Worm (Caenorhabditis elegans): Measurements from ENCODE around the gene lin-46.

Gene lin-46

DNA sequence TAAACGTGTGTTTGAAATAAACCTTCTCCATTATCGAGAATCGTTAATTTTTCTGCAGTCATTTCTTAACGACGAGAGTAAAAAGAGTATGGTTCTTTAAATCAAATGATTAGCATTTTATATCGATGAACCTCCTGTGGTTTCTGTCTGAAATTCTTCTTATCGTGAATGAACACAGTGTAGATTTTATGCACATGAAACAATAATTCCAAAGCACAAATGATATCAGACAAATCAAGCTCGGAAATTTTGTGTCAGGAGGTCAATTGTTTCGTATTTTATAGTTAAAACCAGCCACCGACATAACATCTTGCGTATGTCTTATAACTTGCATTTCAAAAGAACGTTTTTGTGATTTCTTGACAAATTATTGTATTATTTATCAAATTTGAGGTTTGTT lies 31.6 kb upstream of the lin-46 start, which contains the start of gene T16G1.6:
TSS of gene T16G1.6 (minus strand) at position 77 of the 400 bp plus-strand sequence.
- TF ChIP-seq ztf-26 (tag; optimal IDR thresholded peaks at IDR 0.05): no peak
- peak; percentile 90 for TF ChIP-seq nhr-80 (tag; optimal IDR thresholded peaks at IDR 0.05)

DNA sequence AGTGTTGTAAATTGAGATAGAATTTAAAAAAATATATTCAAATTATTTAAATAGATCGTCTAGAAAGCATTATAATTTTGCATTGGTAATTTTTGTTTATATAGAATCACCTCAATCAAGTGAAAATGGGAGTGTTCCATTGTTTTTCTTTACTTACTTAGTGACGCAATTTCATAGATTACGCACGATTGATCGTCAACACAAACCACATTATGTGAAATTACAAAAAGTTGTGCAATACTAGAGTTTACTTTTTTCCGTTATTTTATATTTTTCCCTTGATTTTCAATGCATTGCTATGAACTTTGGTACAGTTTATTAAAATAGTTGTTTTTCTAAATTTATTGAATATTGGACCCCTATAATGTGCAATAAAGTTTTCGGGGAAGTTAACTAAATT lies 29.2 kb upstream of the lin-46 start, which contains the start of gene T16G1.5:
TSS of gene T16G1.5 (minus strand) at position 119 of the 400 bp plus-strand sequence.
- TF ChIP-seq him-1 (tag; optimal IDR thresholded peaks at IDR 0.05) (no peak), die-1 (tag; optimal IDR thresholded peaks at IDR 0.05) (no peak), hmg-1.2 (GFP tag; IDR thresholded peaks at IDR 0.05) (no peak), rec-8 (tag; optimal IDR thresholded peaks at IDR 0.05) (no peak), cebp-1 (GFP tag; IDR thresholded peaks at IDR 0.05) (no peak), cebp-1 (tag; optimal IDR thresholded peaks at IDR 0.05) (no peak), nhr-80 (tag; optimal IDR thresholded peaks at IDR 0.05) (peak; percentile 29)

DNA sequence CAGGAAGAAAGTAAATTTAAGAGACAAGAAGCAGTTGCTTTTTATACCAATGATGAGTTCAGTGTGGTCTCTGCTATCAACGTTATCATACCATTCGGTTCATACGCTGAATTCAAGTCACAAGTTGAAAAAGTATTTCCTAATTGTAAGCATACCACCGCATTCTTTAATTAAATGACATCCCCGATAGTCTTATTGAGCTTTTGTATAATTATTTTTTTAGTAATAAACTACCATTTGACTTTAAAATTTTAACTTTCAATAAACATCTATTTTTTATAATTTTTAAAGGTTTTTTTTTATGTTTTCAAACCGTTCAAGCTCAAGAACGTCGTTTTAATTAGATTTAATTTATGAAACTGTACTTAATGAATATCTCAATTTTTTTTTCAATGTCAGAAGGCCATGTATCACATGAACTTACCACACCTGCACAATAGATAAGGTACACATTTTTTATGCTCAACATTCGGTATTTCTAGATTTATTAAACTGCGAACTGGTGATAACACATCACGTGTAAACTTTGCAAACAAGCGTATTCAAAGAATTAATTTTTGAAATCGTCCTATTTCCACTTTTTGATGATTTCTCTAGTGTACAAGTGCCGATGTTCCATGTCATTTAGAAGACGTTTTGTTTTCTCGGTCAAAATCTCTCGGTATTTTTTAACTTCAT lies 26.7 kb upstream of the lin-46 start, which contains the start of gene T16G1.4:
TSS of gene T16G1.4 (minus strand) at position 51 of the 678 bp plus-strand sequence.
- no peak for TF ChIP-seq Y95B8A.8 (GFP tag; IDR thresholded peaks at IDR 0.05)
- peak; percentile 2 for TF ChIP-seq nhr-80 (tag; optimal IDR thresholded peaks at IDR 0.05)

DNA sequence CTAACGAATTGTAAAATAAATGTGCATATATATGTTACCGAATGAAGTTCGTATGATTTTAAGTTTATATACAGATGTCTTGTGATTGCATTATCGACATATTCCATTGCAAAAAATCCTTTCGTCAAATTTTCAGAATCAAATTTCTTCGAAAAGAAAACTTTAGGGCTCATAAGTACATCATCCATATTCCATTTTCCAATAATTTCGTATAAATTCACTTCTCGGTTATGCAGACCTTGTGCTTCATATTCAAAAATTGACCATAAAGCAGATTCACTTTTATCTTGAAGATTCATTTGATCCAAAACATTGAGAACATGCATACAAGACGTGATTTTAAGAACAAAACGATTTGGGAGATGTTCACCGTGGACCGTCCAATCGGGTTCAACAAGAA lies 25.3 kb upstream of the lin-46 start:
- TF ChIP-seq lin-35 (GFP tag; optimal IDR thresholded peaks at IDR 0.05): no peak
- no peak for TF ChIP-seq somi-1 (GFP tag; optimal IDR thresholded peaks at IDR 0.05)
- no peak for TF ChIP-seq ztf-28 (GFP tag; IDR thresholded peaks at IDR 0.05)
- no peak for TF ChIP-seq attf-5 (GFP tag; optimal IDR thresholded peaks at IDR 0.05)
- TF ChIP-seq egrh-3 (GFP tag; IDR thresholded peaks at IDR 0.05): no peak
- no peak for TF ChIP-seq rcor-1 (GFP tag; IDR thresholded peaks at IDR 0.05)
- TF ChIP-seq ama-1 (optimal IDR thresholded peaks at IDR 0.05): no peak
- no peak for TF ChIP-seq ama-1 (GFP tag; optimal IDR thresholded peaks at IDR 0.05)
- TF ChIP-seq T07F8.4 (tag; optimal IDR thresholded peaks at IDR 0.05): no peak
- TF ChIP-seq lin-40 (tag; optimal IDR thresholded peaks at IDR 0.05): no peak
- TF ChIP-seq dox-1 (GFP tag; IDR thresholded peaks at IDR 0.05): no peak
- TF ChIP-seq nhr-90 (tag; optimal IDR thresholded peaks at IDR 0.05): no peak
- no peak for TF ChIP-seq him-1 (tag; optimal IDR thresholded peaks at IDR 0.05)

DNA sequence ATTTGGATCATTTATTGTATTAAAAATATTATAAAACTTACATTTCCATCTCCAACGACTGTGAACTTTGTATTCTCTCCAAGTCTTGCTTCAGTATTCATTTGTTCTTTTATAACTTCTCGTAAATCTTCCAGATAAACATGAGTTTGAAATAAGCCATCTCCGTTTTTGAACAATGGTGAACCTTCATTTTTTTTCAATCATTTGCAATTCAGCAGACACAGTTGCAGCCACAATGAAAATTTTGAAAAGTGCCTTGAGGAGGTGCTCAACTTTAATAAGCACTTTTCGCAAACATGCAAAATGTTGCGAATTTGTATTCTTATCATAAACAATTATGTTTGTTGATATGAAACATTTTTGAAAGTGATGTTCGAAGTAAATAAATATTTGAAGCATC lies 24.4 kb upstream of the lin-46 start, which contains the start of gene T16G1.3:
TSS of gene T16G1.3 (minus strand) at position 101 of the 400 bp plus-strand sequence.
- no peak for TF ChIP-seq ceh-40 (GFP tag; IDR thresholded peaks at IDR 0.05)
- TF ChIP-seq attf-6 (GFP tag; IDR thresholded peaks at IDR 0.05): no peak
- TF ChIP-seq fkh-3 (tag; optimal IDR thresholded peaks at IDR 0.05): no peak
- TF ChIP-seq egl-18 (GFP tag; IDR thresholded peaks at IDR 0.05): no peak
- no peak for TF ChIP-seq F37B4.10 (GFP tag; IDR thresholded peaks at IDR 0.05)
- no peak for TF ChIP-seq egrh-3 (GFP tag; IDR thresholded peaks at IDR 0.05)
- TF ChIP-seq F23B12.7 (tag; optimal IDR thresholded peaks at IDR 0.05; ENCODE audit: insufficient read depth): no peak
- no peak for TF ChIP-seq repo-1 (tag; optimal IDR thresholded peaks at IDR 0.05)
- TF ChIP-seq ztf-6 (GFP tag; IDR thresholded peaks at IDR 0.05): no peak
- TF ChIP-seq F10E7.11 (tag; optimal IDR thresholded peaks at IDR 0.05): no peak
- TF ChIP-seq C17E4.6 (GFP tag; IDR thresholded peaks at IDR 0.05): no peak
- TF ChIP-seq gei-17 (GFP tag; optimal IDR thresholded peaks at IDR 0.05): no peak
